Worm (Caenorhabditis elegans) whole organism, L2 larva: ENCODE results near the gene pxd-1.

Experiments used
- C34F6.9 ChIP-seq: fragments of 150-350 bp; optimal IDR thresholded peaks from 2 replicates; lab custom pipeline; 2014; ENCODE audit warnings: missing biosample characterization, missing genetic modification characterization
- F13H6.1 ChIP-seq: sonication (generic microtip); optimal IDR thresholded peaks from 2 replicates; lab custom pipeline; 2016; ENCODE audit warnings: missing genetic modification characterization, missing compliant biosample characterization
- R02D3.7 ChIP-seq: fragments of 150-350 bp; optimal IDR thresholded peaks from 2 replicates; lab custom pipeline; 2014; ENCODE audit warnings: missing biosample characterization, missing genetic modification characterization
- Y55F3AM.14 ChIP-seq: fragments of 200-800 bp; sonication (Bioruptor generic); optimal IDR thresholded peaks from 2 replicates; lab custom pipeline; 2018; ENCODE audit warnings: mild to moderate bottlenecking, missing genetic modification characterization, missing compliant biosample characterization
- aly-2 ChIP-seq: fragments of 150-350 bp; optimal IDR thresholded peaks from 2 replicates; lab custom pipeline; 2014; ENCODE audit warnings: missing biosample characterization, missing genetic modification characterization
- blmp-1 ChIP-seq: sonication (generic microtip); optimal IDR thresholded peaks from 2 replicates; lab custom pipeline; 2017; ENCODE audit warnings: missing genetic modification characterization, mild to moderate bottlenecking, missing compliant biosample characterization, antibody characterized with exemption, moderate library complexity; ENCODE audit not compliant: insufficient read depth
- ceh-16 ChIP-seq: fragments of 150-350 bp; optimal IDR thresholded peaks from 2 replicates; lab custom pipeline; 2014; ENCODE audit warnings: missing biosample characterization, missing genetic modification characterization
- crh-2 ChIP-seq: sonication (generic microtip); optimal IDR thresholded peaks from 2 replicates; lab custom pipeline; 2017; ENCODE audit warnings: missing biosample characterization, missing genetic modification characterization
- elt-1 ChIP-seq: fragments of 150-350 bp; optimal IDR thresholded peaks from 2 replicates; lab custom pipeline; 2014; ENCODE audit warnings: missing biosample characterization, missing genetic modification characterization
- elt-3 ChIP-seq: sonication (generic microtip); optimal IDR thresholded peaks from 2 replicates; lab custom pipeline; 2017; ENCODE audit warnings: missing biosample characterization, missing genetic modification characterization
- fos-1 ChIP-seq: fragments of 150-350 bp; optimal IDR thresholded peaks from 2 replicates; lab custom pipeline; 2014; ENCODE audit warnings: missing biosample characterization, missing genetic modification characterization
- gmeb-1 ChIP-seq: fragments of 150-350 bp; optimal IDR thresholded peaks from 2 replicates; lab custom pipeline; 2014; ENCODE audit warnings: missing biosample characterization, missing genetic modification characterization
- lin-11 ChIP-seq: fragments of 150-350 bp; sonication (generic microtip); optimal IDR thresholded peaks from 2 replicates; lab custom pipeline; 2014; ENCODE audit warnings: missing biosample characterization, missing genetic modification characterization, inconsistent platforms, mixed read lengths
- lin-13 ChIP-seq: fragments of 150-350 bp; optimal IDR thresholded peaks from 2 replicates; lab custom pipeline; 2014; ENCODE audit warnings: missing biosample characterization, missing genetic modification reagents, missing genetic modification characterization
- lin-39 ChIP-seq: fragments of 150-350 bp; optimal IDR thresholded peaks from 2 replicates; lab custom pipeline; 2014; ENCODE audit warnings: missing biosample characterization, missing genetic modification reagents, missing genetic modification characterization
- lsy-2 ChIP-seq, 2 experiments: fragments of 150-350 bp in 1 of 2; sonication (generic microtip) in 1 of 2; optimal IDR thresholded peaks; 2 replicates each; lab custom pipeline; 2014 to 2017; ENCODE audit warnings: missing biosample characterization in 2 of 2, missing genetic modification characterization in 2 of 2
- mab-5 ChIP-seq: fragments of 150-350 bp; optimal IDR thresholded peaks from 2 replicates; lab custom pipeline; 2014; ENCODE audit warnings: missing biosample characterization, missing genetic modification characterization
- mdl-1 ChIP-seq, 2 experiments: fragments of 150-350 bp in 1 of 2; sonication (generic microtip) in 1 of 2; optimal IDR thresholded peaks; 2 replicates each; lab custom pipeline; 2017; ENCODE audit warnings: missing biosample characterization in 2 of 2, missing genetic modification characterization in 2 of 2
- nhr-11 ChIP-seq: fragments of 150-350 bp; optimal IDR thresholded peaks from 2 replicates; lab custom pipeline; 2014; ENCODE audit warnings: missing biosample characterization, missing genetic modification characterization
- nhr-12 ChIP-seq: fragments of 150-350 bp; optimal IDR thresholded peaks from 2 replicates; lab custom pipeline; 2014; ENCODE audit warnings: missing biosample characterization, missing genetic modification characterization
- nhr-129 ChIP-seq: fragments of 150-350 bp; optimal IDR thresholded peaks from 2 replicates; lab custom pipeline; 2014; ENCODE audit warnings: missing biosample characterization, missing genetic modification characterization
- nhr-23 ChIP-seq: fragments of 150-350 bp; optimal IDR thresholded peaks from 2 replicates; lab custom pipeline; 2014; ENCODE audit warnings: missing biosample characterization, missing genetic modification reagents, missing genetic modification characterization
- nhr-237 ChIP-seq: fragments of 150-350 bp; optimal IDR thresholded peaks from 2 replicates; lab custom pipeline; 2014; ENCODE audit warnings: missing biosample characterization, missing genetic modification characterization
- nhr-25 ChIP-seq: fragments of 150-350 bp; sonication (generic microtip); optimal IDR thresholded peaks from 3 replicates; lab custom pipeline; 2014; ENCODE audit warnings: missing biosample characterization, missing genetic modification characterization
- peb-1 ChIP-seq: fragments of 150-350 bp; optimal IDR thresholded peaks from 2 replicates; lab custom pipeline; 2014; ENCODE audit warnings: missing biosample characterization, missing genetic modification characterization
- sem-4 ChIP-seq: fragments of 150-350 bp; optimal IDR thresholded peaks from 2 replicates; lab custom pipeline; 2014; ENCODE audit warnings: missing biosample characterization, missing genetic modification reagents, missing genetic modification characterization
- sma-3 ChIP-seq: sonication (generic microtip); optimal IDR thresholded peaks from 2 replicates; lab custom pipeline; 2016; ENCODE audit warnings: missing genetic modification reagents, missing genetic modification characterization, missing compliant biosample characterization
- sma-9 ChIP-seq, 2 experiments: fragments of 150-350 bp in 1 of 2; sonication (generic microtip) in 1 of 2; optimal IDR thresholded peaks; 2 replicates each; lab custom pipeline; 2014 to 2016; ENCODE audit warnings: missing genetic modification characterization in 2 of 2, mild to moderate bottlenecking in 1 of 2, missing biosample characterization in 1 of 2, missing compliant biosample characterization in 1 of 2, missing genetic modification reagents in 1 of 2, moderate library complexity in 1 of 2
- unc-39 ChIP-seq: fragments of 150-350 bp; optimal IDR thresholded peaks from 2 replicates; lab custom pipeline; 2014; ENCODE audit warnings: missing biosample characterization, missing genetic modification characterization
- unc-55 ChIP-seq: fragments of 150-350 bp; sonication (generic microtip); optimal IDR thresholded peaks from 3 replicates; lab custom pipeline; 2014; ENCODE audit warnings: missing biosample characterization, missing genetic modification reagents, missing genetic modification characterization
- unc-62 ChIP-seq: fragments of 150-350 bp; optimal IDR thresholded peaks from 2 replicates; lab custom pipeline; 2014; ENCODE audit warnings: missing biosample characterization, missing genetic modification reagents, missing genetic modification characterization
- ztf-1 ChIP-seq: fragments of 200-800 bp; sonication (Bioruptor generic); conservative IDR thresholded peaks from 2 replicates; pipeline ENCODE4 v1.3.6; 2022; ENCODE audit warnings: missing genetic modification characterization, missing compliant biosample characterization
- ztf-4 ChIP-seq: fragments of 150-350 bp; optimal IDR thresholded peaks from 2 replicates; lab custom pipeline; 2014; ENCODE audit warnings: missing biosample characterization, missing genetic modification characterization

Gene pxd-1

ce11 chrIII:3976291-3976690, 29.7 kb upstream of the pxd-1 start, which contains the start of gene msi-1:
msi-1 (minus strand) TSS chrIII:3976391.
- TF ChIP-seq sem-4 (tag; lab: Kevin White, UChicago) (no peak), elt-3 (tag; lab: Kevin White, UChicago) (no peak)

ce11 chrIII:3976992-3977391, 28.9 kb upstream of the pxd-1 start:
- TF ChIP-seq R02D3.7 = no peak
- TF ChIP-seq unc-62 (GFP tag; lab: Kevin White, UChicago) = no peak
- TF ChIP-seq nhr-12 (tag; lab: Kevin White, UChicago) = no peak
- TF ChIP-seq elt-3 (tag; lab: Kevin White, UChicago) = no peak
- no peak for TF ChIP-seq ztf-4 (tag; lab: Kevin White, UChicago)

- TF ChIP-seq fos-1 (tag; lab: Kevin White, UChicago) = peak; percentile 8
- peak; percentile 9 for TF ChIP-seq unc-55 (GFP tag; lab: Kevin White, UChicago)
- peak; percentile 38 for TF ChIP-seq nhr-25 (tag; lab: Kevin White, UChicago)
- TF ChIP-seq crh-2 (tag; lab: Kevin White, UChicago) = peak; percentile 37
- TF ChIP-seq nhr-11 = no peak
Measured at ce11 chrIII:3978438-3978837, 27.5 kb upstream of the pxd-1 start.

ce11 chrIII:3979980-3980631, 25.8 kb upstream of the pxd-1 start:
- TF ChIP-seq gmeb-1 (tag; lab: Kevin White, UChicago) = peak; percentile 17
- peak; percentile 65 for TF ChIP-seq sem-4 (tag; lab: Kevin White, UChicago)
- no peak for TF ChIP-seq lin-39 (tag; lab: Kevin White, UChicago)
- peak; percentile 14 for TF ChIP-seq fos-1 (tag; lab: Kevin White, UChicago)
- peak; percentile 41 for TF ChIP-seq sma-3
- no peak for TF ChIP-seq aly-2 (tag; lab: Kevin White, UChicago)
- no peak for TF ChIP-seq nhr-237 (tag; lab: Kevin White, UChicago)
- TF ChIP-seq nhr-129 (tag; lab: Kevin White, UChicago) = peak; percentile 55
- TF ChIP-seq mdl-1 (tag; optimal IDR thresholded peaks at IDR 0.05; lab: Kevin White, UChicago) = peak; percentile 25 to 45
- TF ChIP-seq ztf-4 (tag; lab: Kevin White, UChicago) = peak; percentile 27
- TF ChIP-seq unc-55 (GFP tag; lab: Kevin White, UChicago) = peak; percentile 69
- peak; percentile 62 for TF ChIP-seq nhr-25 (tag; lab: Kevin White, UChicago)
- TF ChIP-seq lin-13 (GFP tag; lab: Kevin White, UChicago) = peak; percentile 38
- TF ChIP-seq elt-1 (tag; lab: Kevin White, UChicago) = no peak
- TF ChIP-seq C34F6.9 (tag; lab: Kevin White, UChicago) = peak; percentile 64
- peak; percentile 33 to 48 for TF ChIP-seq lsy-2 (tag; optimal IDR thresholded peaks at IDR 0.05; lab: Kevin White, UChicago)
- TF ChIP-seq F13H6.1 (tag; lab: Kevin White, UChicago) = peak; percentile 89
- TF ChIP-seq sma-9 (GFP tag; optimal IDR thresholded peaks at IDR 0.05; lab: Kevin White, UChicago) = peak; percentile 54
- no peak for TF ChIP-seq sma-9 (tag; optimal IDR thresholded peaks at IDR 0.05; lab: Kevin White, UChicago)
- TF ChIP-seq lin-11 (tag; lab: Kevin White, UChicago) = no peak
- peak; percentile 71 for TF ChIP-seq crh-2 (tag; lab: Kevin White, UChicago)
- no peak for TF ChIP-seq peb-1 (tag; lab: Kevin White, UChicago)
- TF ChIP-seq, all 48 proteins: peak for 15

ce11 chrIII:3984049-3984484, 21.9 kb upstream of the pxd-1 start:
- TF ChIP-seq ceh-16 (tag; lab: Kevin White, UChicago) (no peak), unc-39 (tag; lab: Kevin White, UChicago) (no peak), sma-3 (no peak), nhr-25 (tag; lab: Kevin White, UChicago) (no peak), fos-1 (tag; lab: Kevin White, UChicago) (peak; percentile 0), nhr-129 (tag; lab: Kevin White, UChicago) (peak; percentile 45), ztf-1 (no peak), blmp-1 (no peak), mdl-1 (tag; optimal IDR thresholded peaks at IDR 0.05; lab: Kevin White, UChicago) (peak in 1 of 2 experiments; percentile 35), unc-55 (GFP tag; lab: Kevin White, UChicago) (no peak), F13H6.1 (tag; lab: Kevin White, UChicago) (peak; percentile 82), lin-13 (GFP tag; lab: Kevin White, UChicago) (no peak), C34F6.9 (tag; lab: Kevin White, UChicago) (peak; percentile 8), Y55F3AM.14 (GFP tag; lab: Kevin White, UChicago) (peak; percentile 14), lin-11 (tag; lab: Kevin White, UChicago) (peak; percentile 13), lsy-2 (tag; optimal IDR thresholded peaks at IDR 0.05; lab: Kevin White, UChicago) (peak in 1 of 2 experiments; percentile 34), mab-5 (no peak), sma-9 (GFP tag; optimal IDR thresholded peaks at IDR 0.05; lab: Kevin White, UChicago) (peak; percentile 12), sma-9 (tag; optimal IDR thresholded peaks at IDR 0.05; lab: Kevin White, UChicago) (no peak), nhr-23 (tag; lab: Kevin White, UChicago) (no peak), elt-3 (tag; lab: Kevin White, UChicago) (no peak)
